Worm (Caenorhabditis elegans) whole organism, late embryonic: ENCODE results near the gene cyn-8.

Source experiments
- ceh-30 ChIP-seq: fragments of 150-350 bp; optimal IDR thresholded peaks from 2 replicates; lab custom pipeline; 2014; ENCODE audit warnings: missing biosample characterization, missing genetic modification characterization
- ceh-6 ChIP-seq: fragments of 200-800 bp; sonication (Bioruptor generic); optimal IDR thresholded peaks from 2 replicates; lab custom pipeline; 2018; ENCODE audit warnings: mild to moderate bottlenecking, missing genetic modification characterization, missing compliant biosample characterization

- no peak for TF ChIP-seq ceh-30
- no peak for TF ChIP-seq ceh-6 (GFP tag; lab: Kevin White, UChicago)
Observed at ce11 chrX:8934988-8935387, 23.9 kb downstream of the cyn-8 start.
